Fruit fly (Drosophila melanogaster): ENCODE data around the gene Rbcn-3B.
A peak's percentile ranks its signal among the peaks of the same experiment; 100 is the strongest.

The Rbcn-3B gene

dm6 chrX:1908757-1909156 is at the start of gene Rbcn-3B, which contains the start of gene Edem1:
Gene Rbcn-3B (plus strand): TSS chrX:1908920.
Gene Edem1 (minus strand): TSS chrX:1908827.
- TF ChIP-seq CG8478 (optimal IDR thresholded peaks at IDR 0.05): no peak

- TF ChIP-seq CTCF (optimal IDR thresholded peaks at IDR 0.05) (no peak), CG8478 (optimal IDR thresholded peaks at IDR 0.05) (no peak)
These were observed 47.0 kb upstream of the Rbcn-3B start, which contains the start of gene deltaCOP for dm6 chrX:1861620-1862184. Gene deltaCOP (minus strand): TSS chrX:1861790.

dm6 chrX:1865673-1866072 is 43.0 kb upstream of the Rbcn-3B start, which contains the start of the genes Gcna and MED18:
Gene Gcna (minus strand): TSS chrX:1865835.
Gene MED18 (plus strand): TSS chrX:1865909.
- TF ChIP-seq CTCF (optimal IDR thresholded peaks at IDR 0.05) (no peak), CG8478 (optimal IDR thresholded peaks at IDR 0.05) (no peak)

- no peak for TF ChIP-seq CTCF (optimal IDR thresholded peaks at IDR 0.05)
- TF ChIP-seq CG8478 (optimal IDR thresholded peaks at IDR 0.05): no peak
These were observed 40.1 kb upstream of the Rbcn-3B start, which contains the start of the genes CG14803 and Pex5 for dm6 chrX:1868586-1869111. Gene CG14803 (plus strand): TSS chrX:1868870. Gene Pex5 (minus strand): TSS chrX:1869061.

- no peak for TF ChIP-seq CTCF (optimal IDR thresholded peaks at IDR 0.05)
- no peak for TF ChIP-seq CG8478 (optimal IDR thresholded peaks at IDR 0.05)
These were observed 35.1 kb upstream of the Rbcn-3B start, which contains the start of the genes Pgam5 and Vps26 for dm6 chrX:1873515-1874126. Gene Pgam5 (minus strand): TSS chrX:1873565. Gene Vps26 (plus strand): TSS chrX:1873853.

- TF ChIP-seq CTCF (optimal IDR thresholded peaks at IDR 0.05) (no peak), CG8478 (optimal IDR thresholded peaks at IDR 0.05) (no peak)
These were observed 31.5 kb upstream of the Rbcn-3B start, which contains the start of the genes CG14817 and CG14805 for dm6 chrX:1877107-1877736. Gene CG14817 (minus strand): TSS chrX:1877270. Gene CG14805 (plus strand): TSS chrX:1877317.

- TF ChIP-seq CG8478 (optimal IDR thresholded peaks at IDR 0.05) (no peak), CTCF (optimal IDR thresholded peaks at IDR 0.05) (no peak)
These were observed 29.1 kb upstream of the Rbcn-3B start, which contains the start of gene CG14818 for dm6 chrX:1879606-1880110. Gene CG14818 (minus strand): TSS chrX:1879774.

- TF ChIP-seq CTCF (optimal IDR thresholded peaks at IDR 0.05) (no peak), CG8478 (optimal IDR thresholded peaks at IDR 0.05) (no peak)
These were observed 28.6 kb upstream of the Rbcn-3B start, which contains the start of gene Coa8 for dm6 chrX:1880139-1880556. Gene Coa8 (plus strand): TSS chrX:1880282.

dm6 chrX:1880779-1881178 is 27.9 kb upstream of the Rbcn-3B start:
- TF ChIP-seq CG8478 (optimal IDR thresholded peaks at IDR 0.05) (no peak), CTCF (optimal IDR thresholded peaks at IDR 0.05) (no peak)

- no peak for TF ChIP-seq CG8478 (optimal IDR thresholded peaks at IDR 0.05)
- TF ChIP-seq CTCF (optimal IDR thresholded peaks at IDR 0.05): peak in 1 of 2 experiments; percentile 33
These were observed 18.8 kb upstream of the Rbcn-3B start, which contains the start of the genes trr and mRpL16 for dm6 chrX:1889926-1890325. Gene trr (minus strand): TSS chrX:1889950. Gene mRpL16 (plus strand): TSS chrX:1890256.

- TF ChIP-seq CTCF (optimal IDR thresholded peaks at IDR 0.05) (no peak), CG8478 (optimal IDR thresholded peaks at IDR 0.05) (no peak)
These were observed 15.2 kb upstream of the Rbcn-3B start for dm6 chrX:1893532-1893931.

dm6 chrX:1897384-1897783 is 11.3 kb upstream of the Rbcn-3B start:
- no peak for TF ChIP-seq CTCF (optimal IDR thresholded peaks at IDR 0.05)
- no peak for TF ChIP-seq CG8478 (optimal IDR thresholded peaks at IDR 0.05)

dm6 chrX:1899445-1900085 is 9.2 kb upstream of the Rbcn-3B start:
- TF ChIP-seq CTCF (optimal IDR thresholded peaks at IDR 0.05): no peak
- TF ChIP-seq CG8478 (optimal IDR thresholded peaks at IDR 0.05): no peak

- TF ChIP-seq CG8478 (optimal IDR thresholded peaks at IDR 0.05) (no peak), CTCF (optimal IDR thresholded peaks at IDR 0.05) (no peak)
These were observed 8.4 kb upstream of the Rbcn-3B start, which contains the start of gene arm for dm6 chrX:1900123-1900818. Gene arm (minus strand): TSS chrX:1900646.
